Worm (Caenorhabditis elegans): ENCODE data around the gene T19D2.13.
A peak's percentile ranks its signal among the peaks of the same experiment; 100 is the strongest.

The T19D2.13 gene

ce11 chrX:3944073-3944472, 1.9 kb upstream of the T19D2.13 start:
- peak; percentile 29 for TF ChIP-seq ztf-4 (tag; optimal IDR thresholded peaks at IDR 0.05)
- no peak for TF ChIP-seq unc-130 (tag; optimal IDR thresholded peaks at IDR 0.05)
- peak; percentile 39 for TF ChIP-seq nhr-20 (tag; optimal IDR thresholded peaks at IDR 0.05)
- peak; percentile 35 for TF ChIP-seq nhr-71 (tag; optimal IDR thresholded peaks at IDR 0.05)
- no peak for TF ChIP-seq zip-4 (GFP tag; optimal IDR thresholded peaks at IDR 0.05)
- TF ChIP-seq lin-14 (GFP tag; optimal IDR thresholded peaks at IDR 0.05) = peak; percentile 26
- peak; percentile 43 for TF ChIP-seq dsc-1 (tag; optimal IDR thresholded peaks at IDR 0.05)
- TF ChIP-seq nhr-90 (tag; optimal IDR thresholded peaks at IDR 0.05; ENCODE audit: poor library complexity) = no peak
- peak; percentile 12 for TF ChIP-seq rnt-1 (tag; optimal IDR thresholded peaks at IDR 0.05)
- TF ChIP-seq nhr-47 (tag; optimal IDR thresholded peaks at IDR 0.05) = peak; percentile 9
- peak; percentile 92 for TF ChIP-seq elt-2 (tag; optimal IDR thresholded peaks at IDR 0.05)
- peak; percentile 50 for TF ChIP-seq fkh-8 (tag; optimal IDR thresholded peaks at IDR 0.05)
- TF ChIP-seq lin-15B (tag; optimal IDR thresholded peaks at IDR 0.05) = no peak
- TF ChIP-seq ceh-90 (tag; optimal IDR thresholded peaks at IDR 0.05) = no peak
- 0 out of 2 replicates have a peak, but pooled peaks have one; percentile 10 for TF ChIP-seq nhr-19 (GFP tag; conservative IDR thresholded peaks at IDR 0.05)
- no peak for TF ChIP-seq mep-1 (tag; optimal IDR thresholded peaks at IDR 0.05)

ce11 chrX:3943213-3943612, 1.0 kb upstream of the T19D2.13 start, which contains the start of gene ptp-4A2:
TSS of gene ptp-4A2 (minus strand) at chrX:3943313.
- no peak for TF ChIP-seq efl-1 (optimal IDR thresholded peaks at IDR 0.05)
- peak in 1 of 2 experiments; percentile 36 for TF ChIP-seq efl-1 (GFP tag; optimal IDR thresholded peaks at IDR 0.05 in 1 of 2)
- no peak for TF ChIP-seq aha-1 (tag; optimal IDR thresholded peaks at IDR 0.05)

DNA sequence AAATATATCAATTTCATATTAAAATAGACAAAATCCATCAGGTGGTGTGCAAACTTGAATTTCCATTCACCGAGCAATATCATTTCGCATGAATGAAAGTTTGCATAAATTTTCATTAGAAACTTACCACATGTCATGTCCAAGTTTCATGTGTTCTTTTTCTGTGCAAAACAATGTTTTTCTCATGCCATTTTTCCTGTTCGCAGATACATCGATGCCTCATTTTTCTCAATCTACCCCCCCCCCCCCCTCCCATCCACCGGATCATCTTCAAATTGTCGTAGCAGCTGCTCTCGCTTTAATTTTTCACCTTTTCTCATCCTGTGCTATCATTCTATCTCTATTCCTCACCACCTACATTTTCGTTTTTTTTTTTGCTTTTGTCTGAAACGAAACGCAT, 3.2 kb downstream of the T19D2.13 start, which contains the start of gene T19D2.3:
TSS of gene T19D2.3 (plus strand) at position 301 of the 400 bp plus-strand sequence.
- TF ChIP-seq zip-4 (GFP tag; optimal IDR thresholded peaks at IDR 0.05) (no peak), elt-3 (tag; optimal IDR thresholded peaks at IDR 0.05) (no peak), sox-4 (tag; optimal IDR thresholded peaks at IDR 0.05) (no peak), fkh-4 (tag; optimal IDR thresholded peaks at IDR 0.05; ENCODE audit: borderline replicate concordance) (no peak), nhr-20 (tag; optimal IDR thresholded peaks at IDR 0.05) (no peak)

DNA sequence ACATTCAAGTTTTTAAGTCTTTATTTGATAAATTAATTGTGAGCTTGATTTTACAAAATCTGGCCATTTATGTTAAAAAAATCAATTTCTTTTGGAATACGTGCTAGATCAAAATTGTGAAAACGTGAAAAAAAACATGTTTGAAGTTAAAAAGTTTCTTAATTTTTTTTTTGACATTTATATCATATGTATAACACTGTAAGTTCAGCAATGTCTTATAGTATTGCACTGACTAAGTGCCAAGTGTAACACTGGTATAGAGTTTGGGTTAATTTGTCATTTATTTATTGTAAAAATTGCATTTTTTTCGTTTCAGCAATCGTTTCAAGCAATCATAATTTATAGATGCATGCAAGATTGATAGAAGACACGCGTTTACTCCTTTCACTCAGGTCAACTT, 4.3 kb downstream of the T19D2.13 start:
- no peak for TF ChIP-seq sptf-1 (tag; optimal IDR thresholded peaks at IDR 0.05)
- TF ChIP-seq nhr-237 (tag; optimal IDR thresholded peaks at IDR 0.05) = no peak
- TF ChIP-seq pax-3 (tag; optimal IDR thresholded peaks at IDR 0.05) = no peak

DNA sequence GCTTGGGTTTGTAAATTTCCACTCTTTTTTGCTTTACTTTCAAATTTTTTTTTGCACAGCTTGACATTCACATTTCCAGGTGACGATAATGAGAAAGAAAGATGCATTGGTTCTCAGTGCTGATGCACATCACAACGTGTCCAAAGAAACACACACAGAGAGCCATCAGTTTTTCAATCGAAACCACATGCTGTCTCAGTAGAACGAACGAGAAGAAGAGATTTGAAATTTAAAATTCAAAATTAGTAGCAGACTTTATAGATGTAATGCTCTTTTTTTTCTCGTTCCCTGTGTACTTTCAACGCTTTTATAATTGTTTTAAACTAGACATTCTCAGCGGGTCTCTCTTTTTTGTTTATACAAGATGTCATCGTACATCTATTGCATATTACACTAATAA, 4.7 kb downstream of the T19D2.13 start:
- no peak for TF ChIP-seq zip-4 (GFP tag; optimal IDR thresholded peaks at IDR 0.05)
- TF ChIP-seq fkh-4 (tag; optimal IDR thresholded peaks at IDR 0.05; ENCODE audit: borderline replicate concordance) = peak; percentile 80
- TF ChIP-seq nhr-20 (tag; optimal IDR thresholded peaks at IDR 0.05) = no peak
- TF ChIP-seq alr-1 (tag; optimal IDR thresholded peaks at IDR 0.05; ENCODE audit: borderline replicate concordance) = no peak
- TF ChIP-seq ets-5 (GFP tag; IDR thresholded peaks at IDR 0.05) = no peak
- no peak for TF ChIP-seq ces-1 (GFP tag; optimal IDR thresholded peaks at IDR 0.05)
- no peak for TF ChIP-seq ceh-82 (tag; optimal IDR thresholded peaks at IDR 0.05)
- TF ChIP-seq dsc-1 (tag; optimal IDR thresholded peaks at IDR 0.05) = peak; percentile 96

ce11 chrX:3932694-3933093, 9.5 kb downstream of the T19D2.13 start:
- TF ChIP-seq nhr-12 (tag; optimal IDR thresholded peaks at IDR 0.05) (no peak), ceh-8 (GFP tag; optimal IDR thresholded peaks at IDR 0.05) (no peak), lin-15B (tag; optimal IDR thresholded peaks at IDR 0.05) (no peak), unc-86 (tag; optimal IDR thresholded peaks at IDR 0.05) (no peak), lin-14 (GFP tag; optimal IDR thresholded peaks at IDR 0.05) (peak; percentile 55), grh-1 (GFP tag; IDR thresholded peaks at IDR 0.05) (no peak), aly-2 (tag; optimal IDR thresholded peaks at IDR 0.05) (no peak), pqm-1 (tag; optimal IDR thresholded peaks at IDR 0.05) (no peak), mef-2 (tag; optimal IDR thresholded peaks at IDR 0.05) (no peak), lin-13 (GFP tag; optimal IDR thresholded peaks at IDR 0.05) (no peak), elt-3 (tag; optimal IDR thresholded peaks at IDR 0.05) (peak; percentile 19 to 77 (median 45)), swsn-7 (tag; optimal IDR thresholded peaks at IDR 0.05) (no peak), dpl-1 (GFP tag; optimal IDR thresholded peaks at IDR 0.05) (no peak), tbx-2 (tag; optimal IDR thresholded peaks at IDR 0.05) (peak; percentile 39), ets-5 (GFP tag; IDR thresholded peaks at IDR 0.05) (no peak), fos-1 (tag; optimal IDR thresholded peaks at IDR 0.05) (no peak), blmp-1 (tag; optimal IDR thresholded peaks at IDR 0.05) (peak; percentile 43), unc-98 (GFP tag; IDR thresholded peaks at IDR 0.05) (no peak), pax-3 (tag; optimal IDR thresholded peaks at IDR 0.05) (no peak)
